Worm (Caenorhabditis elegans) whole organism, late embryonic: Measurements from ENCODE around the gene C06B8.7.

Experiments used
- Y22D7AL.16 ChIP-seq: sonication (generic microtip); optimal IDR thresholded peaks from 2 replicates; lab custom pipeline; 2016; ENCODE audit warnings: missing genetic modification characterization, missing compliant biosample characterization
- ets-4 ChIP-seq: sonication (generic microtip); optimal IDR thresholded peaks from 2 replicates; lab custom pipeline; 2016; ENCODE audit warnings: missing genetic modification characterization, missing compliant biosample characterization
- fkh-10 ChIP-seq: fragments of 150-350 bp; optimal IDR thresholded peaks from 2 replicates; lab custom pipeline; 2014; ENCODE audit warnings: missing biosample characterization, missing genetic modification reagents, missing genetic modification characterization
- hlh-15 ChIP-seq: sonication (generic microtip); optimal IDR thresholded peaks from 2 replicates; lab custom pipeline; 2016; ENCODE audit warnings: missing genetic modification characterization, missing compliant biosample characterization
- lim-6 ChIP-seq: sonication (generic microtip); optimal IDR thresholded peaks from 2 replicates; lab custom pipeline; 2016; ENCODE audit warnings: missing genetic modification characterization, missing compliant biosample characterization
- pqm-1 ChIP-seq: sonication (generic microtip); optimal IDR thresholded peaks from 2 replicates; lab custom pipeline; 2016; ENCODE audit warnings: missing genetic modification characterization, missing compliant biosample characterization
- ttx-3 ChIP-seq: sonication (generic microtip); optimal IDR thresholded peaks from 2 replicates; lab custom pipeline; 2016; ENCODE audit warnings: missing genetic modification reagents, missing genetic modification characterization, missing compliant biosample characterization

ce11 chrV:15559729-15560128, 61.2 kb downstream of the C06B8.7 start:
- no peak for TF ChIP-seq pqm-1 (tag; lab: Kevin White, UChicago)
- no peak for TF ChIP-seq hlh-15
- TF ChIP-seq lim-6 (tag; lab: Kevin White, UChicago): no peak
- TF ChIP-seq Y22D7AL.16 (tag; lab: Kevin White, UChicago): no peak
- TF ChIP-seq ttx-3: no peak
- no peak for TF ChIP-seq fkh-10 (GFP tag; lab: Kevin White, UChicago)
- TF ChIP-seq ets-4 (tag; lab: Kevin White, UChicago): no peak
